Worm (Caenorhabditis elegans) whole organism, L3 larva: Measurements from ENCODE around the gene hmg-4.

Source experiments
- R02D3.7 ChIP-seq: fragments of 150-350 bp; optimal IDR thresholded peaks from 2 replicates; lab custom pipeline; 2014; ENCODE audit warnings: missing biosample characterization, missing genetic modification characterization
- aly-2 ChIP-seq: fragments of 150-350 bp; optimal IDR thresholded peaks from 2 replicates; lab custom pipeline; 2014; ENCODE audit warnings: missing biosample characterization, missing genetic modification characterization
- ama-1 ChIP-seq: fragments of 150-350 bp; optimal IDR thresholded peaks from 2 replicates; lab custom pipeline; 2018
- ceh-16 ChIP-seq: sonication (generic microtip); optimal IDR thresholded peaks from 2 replicates; lab custom pipeline; 2017; ENCODE audit warnings: missing biosample characterization, missing genetic modification characterization
- ceh-28 ChIP-seq: fragments of 150-350 bp; optimal IDR thresholded peaks from 2 replicates; lab custom pipeline; 2014; ENCODE audit warnings: missing biosample characterization, missing genetic modification reagents, missing genetic modification characterization
- ceh-82 ChIP-seq: fragments of 150-350 bp; optimal IDR thresholded peaks from 2 replicates; lab custom pipeline; 2014; ENCODE audit warnings: missing biosample characterization, missing genetic modification characterization
- egl-27 ChIP-seq: sonication (generic microtip); optimal IDR thresholded peaks from 4 replicates; lab custom pipeline; 2017; ENCODE audit warnings: missing biosample characterization, missing genetic modification reagents, missing genetic modification characterization
- egl-5 ChIP-seq: fragments of 150-350 bp; optimal IDR thresholded peaks from 2 replicates; lab custom pipeline; 2017; ENCODE audit warnings: missing biosample characterization, missing genetic modification reagents, missing genetic modification characterization, inconsistent platforms
- elt-2 ChIP-seq: sonication (generic microtip); optimal IDR thresholded peaks from 2 replicates; lab custom pipeline; 2016; ENCODE audit warnings: missing genetic modification reagents, mild to moderate bottlenecking, missing genetic modification characterization, missing compliant biosample characterization
- eor-1 ChIP-seq, 2 experiments: fragments of 150-350 bp; optimal IDR thresholded peaks; 2 replicates each; lab custom pipeline; 2014 to 2018; ENCODE audit warnings: missing biosample characterization in 2 of 2, missing genetic modification characterization in 2 of 2
- fkh-10 ChIP-seq: sonication (generic microtip); optimal IDR thresholded peaks from 2 replicates; lab custom pipeline; 2017; ENCODE audit warnings: missing biosample characterization, missing genetic modification reagents, missing genetic modification characterization
- fkh-2 ChIP-seq: fragments of 150-350 bp; optimal IDR thresholded peaks from 2 replicates; lab custom pipeline; 2014; ENCODE audit warnings: missing biosample characterization, missing genetic modification reagents, missing genetic modification characterization
- fos-1 ChIP-seq: fragments of 150-350 bp; optimal IDR thresholded peaks from 2 replicates; lab custom pipeline; 2014; ENCODE audit warnings: missing biosample characterization, missing genetic modification characterization
- hmg-11 ChIP-seq: sonication (generic microtip); optimal IDR thresholded peaks from 2 replicates; lab custom pipeline; 2016; ENCODE audit warnings: missing genetic modification characterization, missing compliant biosample characterization
- jun-1 ChIP-seq: fragments of 150-350 bp; optimal IDR thresholded peaks from 2 replicates; lab custom pipeline; 2014; ENCODE audit warnings: missing biosample characterization, missing genetic modification reagents, missing genetic modification characterization
- lin-15B ChIP-seq: fragments of 150-350 bp; optimal IDR thresholded peaks from 2 replicates; lab custom pipeline; 2014; ENCODE audit warnings: missing biosample characterization, missing genetic modification characterization
- lin-39 ChIP-seq: fragments of 150-350 bp; optimal IDR thresholded peaks from 2 replicates; lab custom pipeline; 2018; ENCODE audit warnings: missing biosample characterization, missing genetic modification reagents, missing genetic modification characterization
- lsy-12 ChIP-seq: sonication (generic microtip); optimal IDR thresholded peaks from 2 replicates; lab custom pipeline; 2016; ENCODE audit warnings: mild to moderate bottlenecking, missing genetic modification characterization, missing compliant biosample characterization
- mdl-1 ChIP-seq: fragments of 150-350 bp; optimal IDR thresholded peaks from 2 replicates; lab custom pipeline; 2014; ENCODE audit warnings: missing biosample characterization, missing genetic modification characterization
- mml-1 ChIP-seq: fragments of 150-350 bp; sonication (generic microtip); optimal IDR thresholded peaks from 3 replicates; lab custom pipeline; 2014; ENCODE audit warnings: missing biosample characterization, missing genetic modification characterization
- nfya-1 ChIP-seq: sonication (generic microtip); optimal IDR thresholded peaks from 2 replicates; lab custom pipeline; 2017; ENCODE audit warnings: missing genetic modification characterization, mild to moderate bottlenecking, missing compliant biosample characterization, antibody characterized with exemption, moderate library complexity; ENCODE audit not compliant: insufficient read depth
- nhr-11 ChIP-seq: fragments of 150-350 bp; optimal IDR thresholded peaks from 2 replicates; lab custom pipeline; 2014; ENCODE audit warnings: missing biosample characterization, missing genetic modification characterization
- nhr-12 ChIP-seq: fragments of 150-350 bp; optimal IDR thresholded peaks from 2 replicates; lab custom pipeline; 2014; ENCODE audit warnings: missing biosample characterization, missing genetic modification characterization
- nhr-23 ChIP-seq: fragments of 150-350 bp; optimal IDR thresholded peaks from 2 replicates; lab custom pipeline; 2014; ENCODE audit warnings: missing biosample characterization, missing genetic modification reagents, missing genetic modification characterization
- nhr-237 ChIP-seq: fragments of 150-350 bp; optimal IDR thresholded peaks from 2 replicates; lab custom pipeline; 2014; ENCODE audit warnings: missing biosample characterization, missing genetic modification characterization
- nhr-28 ChIP-seq: fragments of 150-350 bp; optimal IDR thresholded peaks from 2 replicates; lab custom pipeline; 2014; ENCODE audit warnings: missing biosample characterization, missing genetic modification characterization
- nhr-43 ChIP-seq: sonication (generic microtip); optimal IDR thresholded peaks from 2 replicates; lab custom pipeline; 2016; ENCODE audit warnings: mild to moderate bottlenecking, missing genetic modification characterization, missing compliant biosample characterization; ENCODE audit not compliant: poor library complexity, severe bottlenecking
- nhr-76 ChIP-seq: fragments of 150-350 bp; sonication (generic microtip); optimal IDR thresholded peaks from 5 replicates; lab custom pipeline; 2014; ENCODE audit warnings: missing biosample characterization, missing genetic modification characterization
- pha-4 ChIP-seq: fragments of 150-350 bp; optimal IDR thresholded peaks from 2 replicates; lab custom pipeline; 2014; ENCODE audit warnings: missing biosample characterization, missing genetic modification reagents, missing genetic modification characterization
- sea-2 ChIP-seq: fragments of 150-350 bp; sonication (generic microtip); optimal IDR thresholded peaks from 4 replicates; lab custom pipeline; 2014; ENCODE audit warnings: missing biosample characterization, missing genetic modification reagents, missing genetic modification characterization
- skn-1 ChIP-seq: fragments of 150-350 bp; optimal IDR thresholded peaks from 2 replicates; lab custom pipeline; 2014; ENCODE audit warnings: missing biosample characterization, missing genetic modification characterization
- tbx-2 ChIP-seq: sonication (generic microtip); optimal IDR thresholded peaks from 2 replicates; lab custom pipeline; 2016; ENCODE audit warnings: mild to moderate bottlenecking, missing genetic modification characterization, missing compliant biosample characterization
- unc-62 ChIP-seq: fragments of 150-350 bp; sonication (generic microtip); optimal IDR thresholded peaks from 4 replicates; lab custom pipeline; 2014; ENCODE audit warnings: missing biosample characterization, missing genetic modification reagents, missing genetic modification characterization
- ztf-11 ChIP-seq: fragments of 150-350 bp; optimal IDR thresholded peaks from 2 replicates; lab custom pipeline; 2014; ENCODE audit warnings: missing biosample characterization, missing genetic modification characterization
- ztf-4 ChIP-seq: fragments of 150-350 bp; optimal IDR thresholded peaks from 2 replicates; lab custom pipeline; 2014; ENCODE audit warnings: missing biosample characterization, missing genetic modification characterization

The hmg-4 gene

ce11 chrIII:7347049-7347448, 34.3 kb downstream of the hmg-4 start, which contains the start of gene F08F8.7:
TSS of gene F08F8.7 (minus strand) at chrIII:7347149.
- TF ChIP-seq ztf-4 (tag; lab: Kevin White, UChicago) (no peak), nhr-76 (tag; lab: Kevin White, UChicago) (no peak), ceh-28 (tag; lab: Kevin White, UChicago) (no peak), ztf-11 (tag; lab: Kevin White, UChicago) (no peak), unc-62 (GFP tag; lab: Kevin White, UChicago) (no peak), R02D3.7 (tag; lab: Kevin White, UChicago) (no peak), elt-2 (tag; lab: Kevin White, UChicago) (no peak), nhr-28 (tag; lab: Kevin White, UChicago) (no peak), ceh-82 (tag; lab: Kevin White, UChicago) (no peak), sea-2 (GFP tag; lab: Kevin White, UChicago) (no peak), egl-5 (tag; lab: Kevin White, UChicago) (no peak), ama-1 (lab: Kevin White, UChicago) (no peak), aly-2 (no peak)

ce11 chrIII:7343389-7343788, 38.0 kb downstream of the hmg-4 start, which contains the start of gene F08F8.6:
TSS of gene F08F8.6 (plus strand) at chrIII:7343689.
- TF ChIP-seq egl-27 (tag; lab: Kevin White, UChicago), result no peak
- no peak for TF ChIP-seq nhr-237 (tag; lab: Kevin White, UChicago)
- no peak for TF ChIP-seq lin-39 (tag; lab: Kevin White, UChicago)
- TF ChIP-seq nhr-28 (tag; lab: Kevin White, UChicago), result no peak
- TF ChIP-seq fos-1 (tag; lab: Kevin White, UChicago), result no peak
- no peak for TF ChIP-seq lin-15B
- TF ChIP-seq fkh-10, result no peak
- TF ChIP-seq ceh-28 (tag; lab: Kevin White, UChicago), result no peak
- no peak for TF ChIP-seq egl-5 (tag; lab: Kevin White, UChicago)
- TF ChIP-seq lsy-12 (tag; lab: Kevin White, UChicago), result no peak
- TF ChIP-seq tbx-2 (tag; lab: Kevin White, UChicago), result no peak
- TF ChIP-seq ztf-4 (tag; lab: Kevin White, UChicago), result no peak
- TF ChIP-seq eor-1 (tag; optimal IDR thresholded peaks at IDR 0.05; lab: Kevin White, UChicago), result no peak
- TF ChIP-seq mdl-1 (tag; lab: Kevin White, UChicago), result no peak
- TF ChIP-seq nhr-11 (tag; lab: Kevin White, UChicago), result no peak
- TF ChIP-seq, all 47 proteins: peak for 0

DNA sequence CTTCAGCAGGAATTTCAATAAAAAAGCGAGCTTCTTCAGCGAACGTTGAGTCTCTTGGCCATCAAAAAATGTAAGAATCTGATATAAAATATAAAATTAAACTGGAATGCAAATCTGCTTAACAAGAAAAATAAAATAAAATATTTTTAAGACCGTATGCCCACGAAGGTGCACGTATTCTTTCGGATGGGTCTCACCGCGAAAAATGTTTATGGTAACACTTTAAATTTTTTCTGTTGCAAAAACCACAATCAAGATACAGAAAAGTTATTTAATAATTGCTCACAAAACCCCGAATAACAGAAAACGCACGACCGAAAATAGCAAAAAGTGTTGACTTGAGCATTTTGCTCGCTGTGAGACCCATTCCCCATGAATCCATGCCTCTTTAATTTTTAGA, 42.3 kb downstream of the hmg-4 start:
- TF ChIP-seq nhr-23 (tag; lab: Kevin White, UChicago) (no peak), fkh-2 (tag; lab: Kevin White, UChicago) (no peak), nhr-28 (tag; lab: Kevin White, UChicago) (no peak), egl-5 (tag; lab: Kevin White, UChicago) (no peak), pha-4 (tag; lab: Kevin White, UChicago) (no peak), jun-1 (tag; lab: Kevin White, UChicago) (no peak), nhr-12 (tag; lab: Kevin White, UChicago) (no peak), skn-1 (tag; lab: Kevin White, UChicago) (no peak), hmg-11 (no peak), mml-1 (tag; lab: Kevin White, UChicago) (no peak), ztf-11 (tag; lab: Kevin White, UChicago) (no peak), mdl-1 (tag; lab: Kevin White, UChicago) (no peak), egl-27 (tag; lab: Kevin White, UChicago) (no peak), nhr-76 (tag; lab: Kevin White, UChicago) (no peak), fkh-10 (no peak), ceh-16 (no peak), elt-2 (tag; lab: Kevin White, UChicago) (no peak)

DNA sequence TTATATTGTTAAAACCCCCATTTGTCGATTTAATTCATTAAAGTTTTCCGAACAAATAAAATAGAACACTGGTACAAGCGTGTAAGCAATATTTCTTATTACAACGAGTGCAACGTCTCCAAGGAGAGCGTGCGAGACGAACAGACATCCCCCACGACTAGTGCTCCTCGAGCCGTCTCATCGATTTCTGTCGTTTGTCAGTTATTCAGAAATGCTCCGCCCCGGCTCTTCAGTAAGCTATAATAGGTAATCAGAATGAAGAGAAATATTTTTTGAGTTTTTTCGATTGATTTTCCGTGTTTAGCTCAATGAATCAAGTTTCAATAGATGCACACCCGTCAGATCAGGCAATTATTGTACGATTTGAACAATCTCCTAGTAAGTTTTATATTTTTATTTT, 42.7 kb downstream of the hmg-4 start, which contains the start of gene kap-1:
Gene kap-1 (plus strand): TSS at position 143 of the 400 bp plus-strand sequence.
- no peak for TF ChIP-seq skn-1 (tag; lab: Kevin White, UChicago)
- TF ChIP-seq ceh-16, result no peak
- TF ChIP-seq ama-1 (lab: Kevin White, UChicago), result peak; percentile 90
- TF ChIP-seq egl-5 (tag; lab: Kevin White, UChicago), result no peak
- TF ChIP-seq lsy-12 (tag; lab: Kevin White, UChicago), result peak; percentile 56
- TF ChIP-seq nhr-11 (tag; lab: Kevin White, UChicago), result no peak
- TF ChIP-seq elt-2 (tag; lab: Kevin White, UChicago), result peak; percentile 11
- TF ChIP-seq nhr-43 (tag; lab: Kevin White, UChicago), result peak; percentile 40
- TF ChIP-seq hmg-11, result peak; percentile 7
- TF ChIP-seq nfya-1, result peak; percentile 33
